Fruit fly (Drosophila melanogaster) whole organism, prepupa: ENCODE data around the gene CG15025.

ENCODE experiments used
- CG10669 ChIP-seq: fragments of 200-800 bp; sonication (Bioruptor generic); optimal IDR thresholded peaks from 3 replicates; lab custom pipeline; 2018; ENCODE audit warnings: missing biosample characterization, mild to moderate bottlenecking, missing genetic modification characterization, moderate library complexity
- CG11902 ChIP-seq: fragments of 200-800 bp; sonication (Bioruptor generic); optimal IDR thresholded peaks from 3 replicates; lab custom pipeline; 2016; ENCODE audit warnings: missing biosample characterization, missing genetic modification characterization
- CG1621 ChIP-seq: fragments of 200-800 bp; sonication (Bioruptor generic); optimal IDR thresholded peaks from 3 replicates; lab custom pipeline; 2018; ENCODE audit warnings: missing biosample characterization, mild to moderate bottlenecking, missing genetic modification characterization
- CG16779 ChIP-seq: fragments of 200-800 bp; sonication (Bioruptor generic); optimal IDR thresholded peaks from 3 replicates; lab custom pipeline; 2017; ENCODE audit warnings: missing biosample characterization, mild to moderate bottlenecking, missing genetic modification characterization
- CG34406 ChIP-seq: fragments of 200-800 bp; sonication (Bioruptor generic); optimal IDR thresholded peaks from 3 replicates; lab custom pipeline; 2016; ENCODE audit warnings: missing biosample characterization, missing genetic modification characterization
- CG3919 ChIP-seq: fragments of 200-800 bp; sonication (Bioruptor generic); optimal IDR thresholded peaks from 3 replicates; lab custom pipeline; 2016; ENCODE audit warnings: missing biosample characterization, missing genetic modification characterization
- CG6276 ChIP-seq: fragments of 200-800 bp; sonication (Bioruptor generic); optimal IDR thresholded peaks from 2 replicates; lab custom pipeline; 2017; ENCODE audit warnings: missing biosample characterization, mild to moderate bottlenecking, missing genetic modification characterization
- CG6792 ChIP-seq: fragments of 200-800 bp; sonication (Bioruptor generic); optimal IDR thresholded peaks from 3 replicates; lab custom pipeline; 2016; ENCODE audit warnings: missing biosample characterization, missing genetic modification characterization
- CG8119 ChIP-seq: fragments of 200-800 bp; sonication (Bioruptor generic); IDR thresholded peaks from 3 replicates; pipeline ENCODE4 v1.3.6; 2022; ENCODE audit warnings: missing biosample characterization, missing genetic modification characterization
- CG8319 ChIP-seq: fragments of 200-800 bp; sonication (Bioruptor generic); optimal IDR thresholded peaks from 3 replicates; lab custom pipeline; 2016; ENCODE audit warnings: missing biosample characterization, missing genetic modification characterization
- CG8632 ChIP-seq: fragments of 200-800 bp; sonication (Bioruptor generic); optimal IDR thresholded peaks from 3 replicates; lab custom pipeline; 2016; ENCODE audit warnings: missing biosample characterization, missing genetic modification characterization
- Eip78C ChIP-seq: fragments of 200-800 bp; sonication (Bioruptor generic); peaks from one replicate; lab custom pipeline; 2016; ENCODE audit warnings: missing biosample characterization, missing genetic modification characterization
- Eip93F ChIP-seq: fragments of 200-800 bp; sonication (Bioruptor generic); optimal IDR thresholded peaks from 2 replicates; lab custom pipeline; 2016; ENCODE audit warnings: missing biosample characterization, mild to moderate bottlenecking, missing genetic modification characterization
- Ets96B ChIP-seq: fragments of 200-800 bp; optimal IDR thresholded peaks from 2 replicates; lab custom pipeline; 2019; ENCODE audit warnings: missing biosample characterization, mild to moderate bottlenecking, missing genetic modification characterization, moderate library complexity
- Hr39 ChIP-seq: fragments of 200-800 bp; sonication (Bioruptor generic); optimal IDR thresholded peaks from 2 replicates; lab custom pipeline; 2016; ENCODE audit warnings: missing biosample characterization, missing genetic modification characterization
- Hr4 ChIP-seq: fragments of 200-800 bp; sonication (Bioruptor generic); optimal IDR thresholded peaks from 3 replicates; lab custom pipeline; 2016; ENCODE audit warnings: missing biosample characterization, missing genetic modification characterization
- Lpt ChIP-seq: fragments of 200-800 bp; sonication (Bioruptor generic); optimal IDR thresholded peaks from 3 replicates; lab custom pipeline; 2016; ENCODE audit warnings: missing biosample characterization, missing genetic modification characterization
- Met ChIP-seq: fragments of 200-800 bp; sonication (Bioruptor generic); optimal IDR thresholded peaks from 3 replicates; lab custom pipeline; 2016; ENCODE audit warnings: missing biosample characterization, missing genetic modification characterization
- OdsH ChIP-seq: fragments of 200-800 bp; sonication (Bioruptor generic); optimal IDR thresholded peaks from 3 replicates; lab custom pipeline; 2016; ENCODE audit warnings: missing biosample characterization, missing genetic modification characterization
- Smox ChIP-seq: fragments of 200-800 bp; sonication (Bioruptor generic); optimal IDR thresholded peaks from 3 replicates; lab custom pipeline; 2016; ENCODE audit warnings: missing biosample characterization, missing genetic modification characterization
- Sox15 ChIP-seq: fragments of 200-800 bp; sonication (Bioruptor generic); optimal IDR thresholded peaks from 3 replicates; lab custom pipeline; 2016; ENCODE audit warnings: missing biosample characterization, missing genetic modification characterization
- achi ChIP-seq: fragments of 200-800 bp; sonication (Bioruptor generic); optimal IDR thresholded peaks from 3 replicates; lab custom pipeline; 2016; ENCODE audit warnings: missing biosample characterization, missing genetic modification characterization
- cyc ChIP-seq: fragments of 200-800 bp; sonication (Bioruptor generic); optimal IDR thresholded peaks from 3 replicates; lab custom pipeline; 2016; ENCODE audit warnings: missing biosample characterization, missing genetic modification characterization
- dac ChIP-seq: fragments of 200-800 bp; sonication (Bioruptor generic); optimal IDR thresholded peaks from 2 replicates; lab custom pipeline; 2017; ENCODE audit warnings: missing biosample characterization, mild to moderate bottlenecking, missing genetic modification characterization
- eg ChIP-seq: fragments of 200-800 bp; sonication (Bioruptor generic); IDR thresholded peaks from 3 replicates; pipeline ENCODE4 v1.3.6; 2022; ENCODE audit warnings: missing biosample characterization, missing genetic modification characterization
- esn ChIP-seq: fragments of 200-800 bp; sonication (Bioruptor generic); optimal IDR thresholded peaks from 2 replicates; lab custom pipeline; 2016; ENCODE audit warnings: missing biosample characterization, mild to moderate bottlenecking, missing genetic modification characterization, moderate library complexity
- fd59A ChIP-seq: fragments of 200-800 bp; sonication (Bioruptor generic); optimal IDR thresholded peaks from 2 replicates; lab custom pipeline; 2017; ENCODE audit warnings: missing biosample characterization, mild to moderate bottlenecking, missing genetic modification characterization, missing genetic modification reagents
- fd85E ChIP-seq: fragments of 200-800 bp; sonication (Bioruptor generic); optimal IDR thresholded peaks from 3 replicates; lab custom pipeline; 2016; ENCODE audit warnings: missing biosample characterization, missing genetic modification characterization
- lz ChIP-seq: fragments of 200-800 bp; sonication (Bioruptor generic); optimal IDR thresholded peaks from 3 replicates; lab custom pipeline; 2016; ENCODE audit warnings: missing biosample characterization, missing genetic modification characterization
- ss ChIP-seq, 2 experiments: fragments of 200-800 bp; sonication (Bioruptor generic); optimal IDR thresholded peaks; 2 replicates in 1 of 2; 3 replicates in 1 of 2; lab custom pipeline; 2017 to 2018; ENCODE audit warnings: mild to moderate bottlenecking in 2 of 2, missing biosample characterization in 2 of 2, missing genetic modification characterization in 2 of 2, moderate library complexity in 1 of 2

The CG15025 gene

DNA sequence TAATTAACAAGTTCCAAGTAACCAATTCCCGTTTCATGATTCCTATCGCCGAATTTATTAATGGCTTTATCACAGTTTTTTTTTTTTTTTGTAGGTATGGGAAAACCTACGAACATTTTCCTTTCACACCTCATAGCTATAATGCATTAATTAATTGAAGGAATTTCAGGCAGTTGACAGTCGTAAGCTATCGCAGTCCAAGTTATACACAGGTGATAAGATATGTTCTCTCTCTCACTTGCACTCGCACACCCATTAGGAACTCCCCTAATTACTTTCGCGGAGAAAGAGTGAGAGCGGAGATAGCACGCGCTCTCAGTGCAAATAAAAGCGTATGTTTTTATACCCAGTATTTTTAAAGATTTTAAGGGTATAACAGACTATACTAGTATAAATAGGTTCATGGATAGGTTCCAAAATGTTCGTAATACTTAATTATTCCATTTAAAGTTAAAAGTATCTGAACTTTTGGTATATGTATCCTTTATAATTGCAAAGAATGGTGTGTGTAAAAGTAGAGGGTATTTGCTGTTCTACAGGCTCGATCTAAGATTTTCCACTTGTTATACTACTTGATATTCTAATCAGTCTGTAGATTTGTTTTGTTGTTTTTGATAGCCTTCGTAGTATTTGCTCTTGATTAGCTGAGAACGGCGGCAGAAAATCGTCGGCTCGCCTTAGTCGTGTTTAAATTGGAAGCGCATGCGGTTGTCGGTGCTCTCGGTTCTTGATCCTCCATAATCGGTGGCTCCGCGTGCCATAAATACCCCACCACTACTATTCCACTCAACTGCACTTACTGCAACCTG is 30.3 kb downstream of the CG15025 start, which contains the start of gene Dys (continued):
- TF ChIP-seq CG8632 (GFP tag; lab: Kevin White, UChicago), result no peak
- peak; percentile 10 for TF ChIP-seq Ets96B (tag; lab: Kevin White, UChicago)
- TF ChIP-seq OdsH, result peak; percentile 45
- TF ChIP-seq CG16779, result peak; percentile 17
- peak; percentile 28 for TF ChIP-seq CG8319 (GFP tag; lab: Kevin White, UChicago)
- TF ChIP-seq CG3919 (GFP tag; lab: Kevin White, UChicago), result no peak
- TF ChIP-seq CG6792 (GFP tag; lab: Kevin White, UChicago), result peak; percentile 21
- no peak for TF ChIP-seq CG1621 (tag; lab: Kevin White, UChicago)
- no peak for TF ChIP-seq fd85E (GFP tag; lab: Kevin White, UChicago)
- TF ChIP-seq CG10669, result no peak
- no peak for TF ChIP-seq Eip93F (GFP tag; lab: Kevin White, UChicago)
- peak; percentile 54 for TF ChIP-seq Smox (GFP tag; lab: Kevin White, UChicago)
- TF ChIP-seq cyc (GFP tag; lab: Kevin White, UChicago), result peak; percentile 47
- no peak for TF ChIP-seq fd59A (GFP tag; lab: Kevin White, UChicago)
- peak; percentile 39 for TF ChIP-seq achi (GFP tag; lab: Kevin White, UChicago)
- TF ChIP-seq lz (GFP tag; lab: Kevin White, UChicago), result peak; percentile 53
- TF ChIP-seq Hr39, result peak; percentile 71
- 0 out of 3 replicates have a peak, but pooled peaks have one; percentile 48 for TF ChIP-seq CG8119 (GFP tag; lab: Robert Waterston, UW)
- peak; percentile 79 for TF ChIP-seq Eip78C (GFP tag; lab: Kevin White, UChicago)
- TF ChIP-seq Lpt, result no peak
- TF ChIP-seq esn (GFP tag; lab: Kevin White, UChicago), result peak; percentile 74
- peak; percentile 66 for TF ChIP-seq Met (GFP tag; lab: Kevin White, UChicago)
- TF ChIP-seq CG6276 (GFP tag; lab: Kevin White, UChicago), result peak; percentile 63
- TF ChIP-seq ss (GFP tag; optimal IDR thresholded peaks at IDR 0.05; lab: Kevin White, UChicago), result no peak
- peak; percentile 19 for TF ChIP-seq Sox15 (GFP tag; lab: Kevin White, UChicago)
- no peak for TF ChIP-seq dac (GFP tag; lab: Kevin White, UChicago)
- peak; percentile 40 for TF ChIP-seq CG34406 (GFP tag; lab: Kevin White, UChicago)
- no peak for TF ChIP-seq CG11902 (GFP tag; lab: Kevin White, UChicago)
- peak; percentile 78 for TF ChIP-seq eg (GFP tag; lab: Robert Waterston, UW)
- TF ChIP-seq Hr4 (GFP tag; lab: Kevin White, UChicago), result peak; percentile 49
